Worm (Caenorhabditis elegans) whole organism, L4/young adult: ENCODE results near the gene fbxc-29.

Experiments used
- W03F9.2 ChIP-seq: fragments of 150-350 bp; optimal IDR thresholded peaks from 2 replicates; lab custom pipeline; 2014; ENCODE audit warnings: missing biosample characterization, missing genetic modification characterization
- dao-5 ChIP-seq: sonication (generic microtip); optimal IDR thresholded peaks from 2 replicates; lab custom pipeline; 2016; ENCODE audit warnings: missing genotype, missing genetic modification characterization, moderate library complexity, missing compliant biosample characterization
- him-1 ChIP-seq: sonication (generic microtip); optimal IDR thresholded peaks from 2 replicates; lab custom pipeline; 2016; ENCODE audit warnings: missing genotype, missing genetic modification reagents, missing genetic modification characterization, missing compliant biosample characterization

ce11 chrII:940779-941178 lies 24.9 kb downstream of the fbxc-29 start, which contains the start of gene fbxc-36:
- TF ChIP-seq W03F9.2 (tag; lab: Kevin White, UChicago) (no peak), him-1 (tag; lab: Kevin White, UChicago) (no peak), dao-5 (tag; lab: Kevin White, UChicago) (no peak)
